Worm (Caenorhabditis elegans): Measurements from ENCODE around the gene die-1.

DNA sequence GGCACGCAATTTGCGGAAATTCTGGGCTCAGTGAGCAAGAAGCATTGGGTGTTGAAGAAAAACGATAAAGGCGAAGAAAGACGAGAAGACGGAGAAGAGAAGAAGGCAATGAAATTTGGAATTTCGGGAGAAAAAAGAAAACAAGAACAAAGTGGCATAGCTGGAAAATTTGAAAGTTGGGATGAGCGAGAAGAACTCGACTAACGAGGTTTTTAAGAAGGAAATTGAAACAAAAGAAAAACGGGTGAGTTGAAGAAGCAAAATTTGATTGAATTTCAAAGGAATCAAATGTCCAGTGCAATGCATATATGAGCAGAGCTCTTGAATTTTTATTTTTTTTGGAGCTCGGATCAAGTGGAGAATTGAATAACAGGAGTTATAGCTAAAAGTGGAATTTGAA is 46.0 kb downstream of the die-1 start:
- TF ChIP-seq unc-62 (GFP tag; optimal IDR thresholded peaks at IDR 0.05) (no peak), R02D3.7 (tag; optimal IDR thresholded peaks at IDR 0.05) (no peak), pqm-1 (tag; optimal IDR thresholded peaks at IDR 0.05) (no peak)

Data from whole organism, L3 larva.